Worm (Caenorhabditis elegans) whole organism, L4/young adult: Measurements from ENCODE around the gene col-163.

Experiments used
- W03F9.2 ChIP-seq: fragments of 150-350 bp; optimal IDR thresholded peaks from 2 replicates; lab custom pipeline; 2014; ENCODE audit warnings: missing biosample characterization, missing genetic modification characterization
- dao-5 ChIP-seq: sonication (generic microtip); optimal IDR thresholded peaks from 2 replicates; lab custom pipeline; 2016; ENCODE audit warnings: missing genotype, missing genetic modification characterization, moderate library complexity, missing compliant biosample characterization
- him-1 ChIP-seq: sonication (generic microtip); optimal IDR thresholded peaks from 2 replicates; lab custom pipeline; 2016; ENCODE audit warnings: missing genotype, missing genetic modification reagents, missing genetic modification characterization, missing compliant biosample characterization

The col-163 gene

DNA sequence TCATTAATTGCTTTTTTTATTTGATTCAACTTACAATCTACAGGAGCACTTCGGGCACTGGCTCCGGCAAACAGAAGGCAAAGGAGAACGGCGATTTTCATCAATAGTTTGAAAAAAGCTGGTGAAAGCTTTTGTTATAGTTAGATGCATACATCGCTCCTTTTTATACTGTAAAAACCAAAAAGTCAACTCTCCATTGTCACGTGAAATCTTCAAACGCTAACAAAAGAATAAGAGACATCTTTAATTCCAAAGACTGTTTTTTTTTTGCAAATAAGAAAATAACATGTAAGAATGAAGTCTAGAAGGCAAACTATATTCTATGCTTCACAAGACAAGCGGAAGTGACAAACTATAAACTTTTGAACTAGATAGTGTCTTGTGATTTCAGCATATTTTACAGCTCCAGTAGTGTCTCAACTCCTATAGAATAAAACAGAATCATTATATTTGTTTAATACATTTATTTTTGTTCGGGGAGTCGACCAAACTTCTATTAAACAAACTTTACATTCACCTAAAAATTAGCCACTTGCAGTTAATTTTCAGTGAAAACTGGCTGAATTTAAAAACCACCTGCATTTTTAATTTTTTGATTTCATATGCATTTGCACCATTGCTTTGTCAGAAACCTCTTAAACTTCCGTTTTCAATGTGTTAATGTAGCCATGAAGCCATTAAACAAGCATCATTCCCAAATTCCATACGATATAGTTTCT is 26.3 kb downstream of the col-163 start, which contains the start of the genes F46B3.9 and srz-18:
Gene F46B3.9 (minus strand): TSS at position 101 of the 719 bp plus-strand sequence.
Gene srz-18 (plus strand): TSS at position 669 of the 719 bp plus-strand sequence.
- TF ChIP-seq dao-5 (no peak), W03F9.2 (tag; lab: Kevin White, UChicago) (no peak), him-1 (tag; lab: Kevin White, UChicago) (no peak)

DNA sequence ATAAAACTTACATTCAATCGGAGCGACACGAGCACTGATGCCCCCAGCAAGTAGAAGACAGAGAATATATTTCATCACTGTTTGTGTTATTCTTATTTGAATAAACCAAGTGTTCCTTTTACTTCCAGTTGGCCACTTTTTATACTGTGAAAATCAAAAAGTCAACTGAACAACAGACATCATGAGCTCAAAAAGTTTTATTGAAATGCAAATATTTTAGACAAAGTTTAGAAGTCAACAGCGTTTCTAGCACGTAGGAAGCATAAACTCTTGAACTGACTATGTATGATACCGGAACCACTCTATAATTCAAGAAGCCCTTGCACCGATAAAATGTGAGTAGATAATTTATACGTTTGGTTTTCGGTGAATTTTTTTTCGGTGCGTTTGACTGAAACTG is 31.4 kb downstream of the col-163 start, which contains the start of gene F46B3.14:
Gene F46B3.14 (minus strand): TSS at position 101 of the 400 bp plus-strand sequence.
- TF ChIP-seq W03F9.2 (tag; lab: Kevin White, UChicago) (no peak), dao-5 (no peak), him-1 (tag; lab: Kevin White, UChicago) (no peak)

DNA sequence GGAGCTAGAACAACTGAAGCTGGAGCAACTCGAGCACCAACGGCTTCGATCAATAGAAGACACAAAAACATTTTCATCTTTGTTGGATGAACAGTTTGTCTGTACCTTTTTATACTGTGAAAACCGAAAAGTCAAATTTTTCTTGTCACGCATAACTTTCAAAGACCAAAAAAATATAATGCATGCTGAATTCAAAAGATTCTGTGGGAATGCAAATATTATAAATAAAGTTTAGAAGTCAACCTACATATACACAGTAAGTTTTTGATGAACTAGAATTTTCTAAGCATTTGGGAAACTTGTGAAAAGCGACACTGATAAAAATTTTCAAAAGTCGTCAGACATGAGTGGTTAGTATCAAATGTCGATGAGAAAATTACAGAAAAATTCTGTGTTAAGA is 33.7 kb downstream of the col-163 start, which contains the start of gene F46B3.15:
Gene F46B3.15 (minus strand): TSS at position 101 of the 400 bp plus-strand sequence.
- TF ChIP-seq dao-5 (no peak), W03F9.2 (tag; lab: Kevin White, UChicago) (no peak), him-1 (tag; lab: Kevin White, UChicago) (no peak)

DNA sequence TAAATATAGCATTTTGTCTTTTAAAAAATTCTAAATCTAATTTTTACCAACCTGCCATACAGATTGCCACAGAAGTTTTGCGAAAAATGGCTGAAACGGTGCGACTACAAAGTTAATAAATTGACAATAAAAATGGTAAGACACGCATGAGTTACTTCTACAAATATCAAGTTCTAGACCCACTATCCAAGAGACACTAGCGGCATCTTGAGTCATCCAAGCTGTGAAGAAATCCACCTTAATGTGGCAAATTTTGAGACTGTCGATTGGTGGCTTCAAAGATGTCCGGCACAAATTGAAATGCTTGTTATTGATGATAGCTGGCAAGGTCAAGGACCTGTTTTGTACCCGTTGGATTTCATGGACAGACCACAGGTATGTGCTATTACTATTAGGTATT is 34.4 kb downstream of the col-163 start, which contains the start of gene F46B3.16:
Gene F46B3.16 (plus strand): TSS at position 301 of the 400 bp plus-strand sequence.
- TF ChIP-seq him-1 (tag; lab: Kevin White, UChicago) = no peak
- no peak for TF ChIP-seq W03F9.2 (tag; lab: Kevin White, UChicago)
- TF ChIP-seq dao-5 = no peak

DNA sequence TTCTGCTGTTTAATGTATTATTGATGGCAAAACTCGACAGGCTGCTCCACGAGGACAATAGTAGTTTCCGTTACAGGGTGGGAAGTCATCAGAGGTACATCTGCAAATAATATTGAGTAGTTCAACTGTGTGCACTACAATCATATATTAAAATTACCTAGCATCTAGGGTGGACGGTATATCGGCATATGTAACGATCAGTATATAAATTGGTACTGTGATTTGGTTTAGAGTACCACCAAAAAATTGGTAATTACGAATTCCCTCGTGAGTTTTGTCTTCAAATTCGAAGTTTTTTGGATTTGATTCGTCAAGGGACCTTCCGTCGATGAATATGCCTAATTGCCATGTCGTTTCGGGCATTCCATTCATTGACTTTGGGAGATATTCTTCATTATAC is 37.0 kb downstream of the col-163 start, which contains the start of gene ttr-13:
Gene ttr-13 (minus strand): TSS at position 101 of the 400 bp plus-strand sequence.
- TF ChIP-seq dao-5 (no peak), him-1 (tag; lab: Kevin White, UChicago) (no peak), W03F9.2 (tag; lab: Kevin White, UChicago) (no peak)

DNA sequence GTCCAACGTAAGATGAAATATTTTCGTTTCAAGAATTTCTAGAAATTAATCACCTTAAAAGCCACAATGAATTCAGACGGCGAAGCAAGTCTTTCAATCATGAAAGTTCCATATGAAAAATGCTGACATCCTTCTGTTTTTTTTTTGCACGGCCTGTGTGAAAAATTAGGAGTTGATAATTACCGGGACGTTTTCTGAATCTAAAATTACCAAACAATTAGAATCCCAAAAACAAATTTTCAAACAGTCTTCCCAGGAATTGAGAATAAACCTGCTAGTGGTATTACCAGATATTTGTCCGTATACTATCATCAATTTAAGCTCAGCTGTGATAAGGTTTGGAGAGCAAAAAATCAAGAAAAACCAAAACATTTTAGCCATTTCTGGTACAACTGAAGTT is 38.4 kb downstream of the col-163 start, which contains the start of gene Y44A6B.3:
Gene Y44A6B.3 (minus strand): TSS at position 101 of the 400 bp plus-strand sequence.
- TF ChIP-seq dao-5 = no peak
- TF ChIP-seq him-1 (tag; lab: Kevin White, UChicago) = no peak

DNA sequence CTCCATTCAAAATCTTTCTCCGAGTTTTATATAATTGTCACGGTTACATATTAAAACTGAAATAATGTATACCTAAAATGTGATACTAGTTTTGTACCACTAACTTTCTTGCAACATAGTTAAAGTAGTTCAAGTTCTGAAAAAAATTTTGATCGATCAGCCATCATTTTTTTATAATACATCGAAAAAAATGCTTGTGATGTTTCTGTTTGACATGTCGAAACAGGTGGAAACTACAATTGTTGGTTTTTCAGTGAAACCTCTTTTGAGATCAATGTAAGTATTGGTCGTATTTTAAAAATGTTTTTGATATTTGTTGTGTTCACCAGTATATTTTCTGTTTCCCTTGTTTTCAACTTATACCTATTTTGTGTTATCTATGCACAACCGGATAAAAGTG is 39.4 kb downstream of the col-163 start, which contains the start of gene srxa-14:
Gene srxa-14 (plus strand): TSS at position 301 of the 400 bp plus-strand sequence.
- TF ChIP-seq dao-5 (no peak), him-1 (tag; lab: Kevin White, UChicago) (no peak), W03F9.2 (tag; lab: Kevin White, UChicago) (no peak)

DNA sequence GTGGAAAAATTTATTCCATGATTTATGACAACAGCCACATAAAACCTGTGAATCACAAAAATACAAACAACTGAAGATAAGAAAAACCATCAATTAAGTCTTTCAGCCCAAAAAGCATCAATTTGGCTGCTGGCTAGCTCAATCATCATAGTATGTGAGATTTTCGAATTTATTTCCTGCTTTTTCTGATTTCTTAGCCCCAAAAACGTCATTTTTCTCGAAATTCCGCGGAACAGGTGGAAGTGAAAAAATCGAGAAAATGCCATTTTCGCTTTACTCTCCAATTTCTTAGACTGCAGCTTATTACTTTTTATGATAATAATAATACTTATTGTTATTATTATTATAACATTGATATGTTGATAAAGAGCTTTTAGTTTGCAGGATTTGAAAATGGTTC is 42.0 kb downstream of the col-163 start, which contains the start of gene srxa-15:
Gene srxa-15 (plus strand): TSS at position 301 of the 400 bp plus-strand sequence.
- TF ChIP-seq W03F9.2 (tag; lab: Kevin White, UChicago) (no peak), dao-5 (no peak), him-1 (tag; lab: Kevin White, UChicago) (no peak)

DNA sequence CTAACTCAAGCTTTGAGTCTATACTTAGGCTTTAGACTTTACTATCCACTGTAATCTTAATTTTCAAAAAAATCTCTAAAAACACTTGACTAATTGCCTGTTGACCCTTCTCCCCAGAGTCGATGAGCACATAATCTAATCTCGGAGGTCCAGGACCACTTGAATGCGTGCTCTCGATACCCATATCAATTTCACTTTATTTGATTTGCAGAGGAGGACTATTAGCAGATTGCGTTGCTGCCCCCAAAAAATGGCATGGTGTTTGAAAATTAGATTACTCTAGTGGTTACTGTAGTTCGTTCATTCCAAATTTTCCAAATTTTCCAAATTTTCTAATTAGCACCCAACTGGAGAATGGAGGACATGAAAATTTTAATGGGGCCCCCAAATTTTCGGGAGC is 45.6 kb downstream of the col-163 start:
- no peak for TF ChIP-seq dao-5
- no peak for TF ChIP-seq him-1 (tag; lab: Kevin White, UChicago)
- TF ChIP-seq W03F9.2 (tag; lab: Kevin White, UChicago) = no peak

DNA sequence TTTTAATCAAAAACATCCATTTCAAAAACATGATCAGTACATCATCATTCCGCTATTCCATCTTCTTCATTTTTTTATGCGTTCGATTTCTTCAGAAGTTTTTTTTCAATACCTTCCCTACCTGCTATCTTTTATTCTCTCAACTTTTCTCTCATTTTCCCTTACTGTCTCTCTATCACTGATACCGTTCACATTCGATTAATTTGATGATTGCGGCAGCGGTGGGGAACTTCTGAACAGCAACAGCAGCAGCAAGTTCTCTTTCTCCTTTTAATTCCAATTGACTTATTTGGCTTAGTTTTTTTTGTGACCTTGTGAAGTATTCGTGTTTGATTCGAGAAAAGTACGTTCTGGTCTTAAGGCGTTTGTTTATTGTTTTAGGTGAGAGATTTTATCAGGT is 49.0 kb downstream of the col-163 start:
- TF ChIP-seq W03F9.2 (tag; lab: Kevin White, UChicago) (no peak), dao-5 (no peak), him-1 (tag; lab: Kevin White, UChicago) (no peak)

DNA sequence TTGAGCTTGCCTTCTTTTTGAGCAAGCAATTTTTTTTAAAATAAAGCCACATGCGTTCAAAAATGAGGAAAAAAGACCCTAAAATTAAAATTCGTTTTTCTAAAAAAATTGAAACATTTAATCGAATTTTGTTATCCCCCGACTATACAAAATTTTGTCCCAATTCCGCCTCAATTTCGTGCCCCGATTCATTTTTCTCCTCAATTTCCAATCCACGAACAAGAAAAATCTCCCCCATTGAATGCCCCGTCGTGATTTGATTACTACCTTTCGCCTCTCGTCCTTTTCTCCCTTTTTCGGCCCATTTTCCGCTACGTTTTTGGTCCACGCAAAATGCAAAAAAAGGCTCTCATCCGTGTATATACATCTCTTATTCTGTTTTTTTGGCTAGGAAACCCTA is 52.0 kb downstream of the col-163 start:
- TF ChIP-seq him-1 (tag; lab: Kevin White, UChicago) (no peak), W03F9.2 (tag; lab: Kevin White, UChicago) (no peak), dao-5 (no peak)
